Worm (Caenorhabditis elegans): ENCODE measurements around the gene T19C4.5.

T19C4.5 gene

ce11 chrV:11152333-11152732, 19.7 kb upstream of the T19C4.5 start, which contains the start of gene srg-39:
TSS of gene srg-39 (minus strand) at chrV:11152433.
- TF ChIP-seq ceh-36 (tag; optimal IDR thresholded peaks at IDR 0.05): no peak
- no peak for TF ChIP-seq aly-1 (tag; optimal IDR thresholded peaks at IDR 0.05)
- TF ChIP-seq hnd-1 (tag; optimal IDR thresholded peaks at IDR 0.05): no peak
- TF ChIP-seq sea-1 (GFP tag; conservative IDR thresholded peaks at IDR 0.05): no peak
- TF ChIP-seq tra-4 (tag; optimal IDR thresholded peaks at IDR 0.05): no peak
- no peak for TF ChIP-seq pes-1 (GFP tag; IDR thresholded peaks at IDR 0.05)
- no peak for TF ChIP-seq flt-1 (GFP tag; IDR thresholded peaks at IDR 0.05)
- no peak for TF ChIP-seq hmg-4 (GFP tag; optimal IDR thresholded peaks at IDR 0.05)
- TF ChIP-seq tbx-11 (GFP tag; IDR thresholded peaks at IDR 0.05): no peak
- TF ChIP-seq ceh-13 (GFP tag; optimal IDR thresholded peaks at IDR 0.05): no peak
- TF ChIP-seq scrt-1 (GFP tag; IDR thresholded peaks at IDR 0.05): no peak
- no peak for TF ChIP-seq B0310.2 (tag; optimal IDR thresholded peaks at IDR 0.05)
- no peak for TF ChIP-seq ama-1 (optimal IDR thresholded peaks at IDR 0.05)
- no peak for TF ChIP-seq hmbx-1 (tag; optimal IDR thresholded peaks at IDR 0.05)
- no peak for TF ChIP-seq tbx-37 (GFP tag; conservative IDR thresholded peaks at IDR 0.05)
- TF ChIP-seq F13C5.2 (tag; optimal IDR thresholded peaks at IDR 0.05): no peak
- TF ChIP-seq ets-7 (tag; optimal IDR thresholded peaks at IDR 0.05): no peak

ce11 chrV:11155553-11155952, 16.5 kb upstream of the T19C4.5 start, which contains the start of gene srg-38:
TSS of gene srg-38 (minus strand) at chrV:11155653.
- TF ChIP-seq hmbx-1 (tag; optimal IDR thresholded peaks at IDR 0.05): no peak

- no peak for TF ChIP-seq tbx-11 (GFP tag; IDR thresholded peaks at IDR 0.05)
- TF ChIP-seq sea-1 (GFP tag; conservative IDR thresholded peaks at IDR 0.05): no peak
- TF ChIP-seq ets-7 (tag; optimal IDR thresholded peaks at IDR 0.05): no peak
- TF ChIP-seq flt-1 (GFP tag; IDR thresholded peaks at IDR 0.05): no peak
- no peak for TF ChIP-seq hmbx-1 (tag; optimal IDR thresholded peaks at IDR 0.05)
- no peak for TF ChIP-seq ama-1 (optimal IDR thresholded peaks at IDR 0.05)
- no peak for TF ChIP-seq ceh-13 (GFP tag; optimal IDR thresholded peaks at IDR 0.05)
Measured at ce11 chrV:11156589-11156988, 15.4 kb upstream of the T19C4.5 start.

- TF ChIP-seq ceh-36 (tag; optimal IDR thresholded peaks at IDR 0.05) (no peak), pes-1 (GFP tag; IDR thresholded peaks at IDR 0.05) (no peak), B0310.2 (tag; optimal IDR thresholded peaks at IDR 0.05) (no peak), aly-1 (tag; optimal IDR thresholded peaks at IDR 0.05) (no peak), ceh-13 (GFP tag; optimal IDR thresholded peaks at IDR 0.05) (no peak), scrt-1 (GFP tag; IDR thresholded peaks at IDR 0.05) (no peak), F13C5.2 (tag; optimal IDR thresholded peaks at IDR 0.05) (no peak), hmbx-1 (tag; optimal IDR thresholded peaks at IDR 0.05) (no peak), ama-1 (optimal IDR thresholded peaks at IDR 0.05) (no peak), sea-1 (GFP tag; conservative IDR thresholded peaks at IDR 0.05) (no peak)
Measured at ce11 chrV:11157947-11158346, 14.1 kb upstream of the T19C4.5 start, which contains the start of gene srg-42. TSS of gene srg-42 (minus strand) at chrV:11158047.

- TF ChIP-seq F13C5.2 (tag; optimal IDR thresholded peaks at IDR 0.05): no peak
- no peak for TF ChIP-seq pes-1 (GFP tag; IDR thresholded peaks at IDR 0.05)
- TF ChIP-seq B0310.2 (tag; optimal IDR thresholded peaks at IDR 0.05): no peak
- TF ChIP-seq tbx-37 (GFP tag; conservative IDR thresholded peaks at IDR 0.05): no peak
- TF ChIP-seq hmg-4 (GFP tag; optimal IDR thresholded peaks at IDR 0.05): no peak
- no peak for TF ChIP-seq tbx-11 (GFP tag; IDR thresholded peaks at IDR 0.05)
- TF ChIP-seq hnd-1 (tag; optimal IDR thresholded peaks at IDR 0.05): no peak
- TF ChIP-seq ceh-13 (GFP tag; optimal IDR thresholded peaks at IDR 0.05): no peak
- TF ChIP-seq ets-7 (tag; optimal IDR thresholded peaks at IDR 0.05): no peak
- no peak for TF ChIP-seq ama-1 (optimal IDR thresholded peaks at IDR 0.05)
- no peak for TF ChIP-seq tra-4 (tag; optimal IDR thresholded peaks at IDR 0.05)
- TF ChIP-seq aly-1 (tag; optimal IDR thresholded peaks at IDR 0.05): no peak
- no peak for TF ChIP-seq sea-1 (GFP tag; conservative IDR thresholded peaks at IDR 0.05)
- TF ChIP-seq flt-1 (GFP tag; IDR thresholded peaks at IDR 0.05): no peak
- no peak for TF ChIP-seq scrt-1 (GFP tag; IDR thresholded peaks at IDR 0.05)
- no peak for TF ChIP-seq ceh-36 (tag; optimal IDR thresholded peaks at IDR 0.05)
- no peak for TF ChIP-seq hmbx-1 (tag; optimal IDR thresholded peaks at IDR 0.05)
Measured at ce11 chrV:11161791-11162190, 10.2 kb upstream of the T19C4.5 start, which contains the start of gene srg-41. TSS of gene srg-41 (minus strand) at chrV:11161891.

- TF ChIP-seq ceh-13 (GFP tag; optimal IDR thresholded peaks at IDR 0.05): no peak
- no peak for TF ChIP-seq aly-1 (tag; optimal IDR thresholded peaks at IDR 0.05)
- TF ChIP-seq tra-4 (tag; optimal IDR thresholded peaks at IDR 0.05): no peak
- no peak for TF ChIP-seq ets-7 (tag; optimal IDR thresholded peaks at IDR 0.05)
- TF ChIP-seq sea-1 (GFP tag; conservative IDR thresholded peaks at IDR 0.05): no peak
- TF ChIP-seq hmbx-1 (tag; optimal IDR thresholded peaks at IDR 0.05): no peak
- TF ChIP-seq tbx-11 (GFP tag; IDR thresholded peaks at IDR 0.05): no peak
- no peak for TF ChIP-seq scrt-1 (GFP tag; IDR thresholded peaks at IDR 0.05)
- no peak for TF ChIP-seq tbx-37 (GFP tag; conservative IDR thresholded peaks at IDR 0.05)
- TF ChIP-seq hmg-4 (GFP tag; optimal IDR thresholded peaks at IDR 0.05): no peak
- TF ChIP-seq flt-1 (GFP tag; IDR thresholded peaks at IDR 0.05): no peak
- no peak for TF ChIP-seq F13C5.2 (tag; optimal IDR thresholded peaks at IDR 0.05)
- TF ChIP-seq ceh-36 (tag; optimal IDR thresholded peaks at IDR 0.05): no peak
- no peak for TF ChIP-seq B0310.2 (tag; optimal IDR thresholded peaks at IDR 0.05)
- TF ChIP-seq pes-1 (GFP tag; IDR thresholded peaks at IDR 0.05): no peak
- TF ChIP-seq ama-1 (optimal IDR thresholded peaks at IDR 0.05): no peak
Measured at ce11 chrV:11164475-11164874, 7.5 kb upstream of the T19C4.5 start, which contains the start of gene srg-40. TSS of gene srg-40 (minus strand) at chrV:11164575.

ce11 chrV:11167745-11168144, 4.3 kb upstream of the T19C4.5 start:
- TF ChIP-seq tbx-11 (GFP tag; IDR thresholded peaks at IDR 0.05) (no peak), F13C5.2 (tag; optimal IDR thresholded peaks at IDR 0.05) (no peak), hnd-1 (tag; optimal IDR thresholded peaks at IDR 0.05) (no peak), tra-4 (tag; optimal IDR thresholded peaks at IDR 0.05) (no peak)

Measured in whole organism, early embryonic.